Fruit fly (Drosophila melanogaster): ENCODE data around the gene bumpel.

- TF ChIP-seq CTCF (optimal IDR thresholded peaks at IDR 0.05) (no peak), CG8478 (optimal IDR thresholded peaks at IDR 0.05) (no peak)
These were observed 32.9 kb upstream of the bumpel start, which contains the start of gene sals for dm6 chr3R:11451207-11451841.

All from S2 (cell line).